Worm (Caenorhabditis elegans) whole organism, L3 larva: ENCODE data around the gene H42K12.3.

ENCODE experiments used
- fos-1 ChIP-seq: fragments of 150-350 bp; optimal IDR thresholded peaks from 2 replicates; lab custom pipeline; 2014; ENCODE audit warnings: missing biosample characterization, missing genetic modification characterization
- nhr-28 ChIP-seq: fragments of 150-350 bp; optimal IDR thresholded peaks from 2 replicates; lab custom pipeline; 2014; ENCODE audit warnings: missing biosample characterization, missing genetic modification characterization
- sea-2 ChIP-seq: fragments of 150-350 bp; sonication (generic microtip); optimal IDR thresholded peaks from 4 replicates; lab custom pipeline; 2014; ENCODE audit warnings: missing biosample characterization, missing genetic modification reagents, missing genetic modification characterization
- unc-39 ChIP-seq: sonication (generic microtip); optimal IDR thresholded peaks from 4 replicates; lab custom pipeline; 2017; ENCODE audit warnings: missing biosample characterization, missing genetic modification characterization
- ztf-4 ChIP-seq: fragments of 150-350 bp; optimal IDR thresholded peaks from 2 replicates; lab custom pipeline; 2014; ENCODE audit warnings: missing biosample characterization, missing genetic modification characterization

ce11 chrX:1337009-1337408 lies 25.8 kb downstream of the H42K12.3 start, which contains the start of gene ttr-37:
- TF ChIP-seq sea-2 (GFP tag; lab: Kevin White, UChicago): no peak
- no peak for TF ChIP-seq fos-1 (tag; lab: Kevin White, UChicago)
- no peak for TF ChIP-seq unc-39
- no peak for TF ChIP-seq nhr-28 (tag; lab: Kevin White, UChicago)
- no peak for TF ChIP-seq ztf-4 (tag; lab: Kevin White, UChicago)
